Worm (Caenorhabditis elegans): ENCODE results near the gene irld-6.

DNA sequence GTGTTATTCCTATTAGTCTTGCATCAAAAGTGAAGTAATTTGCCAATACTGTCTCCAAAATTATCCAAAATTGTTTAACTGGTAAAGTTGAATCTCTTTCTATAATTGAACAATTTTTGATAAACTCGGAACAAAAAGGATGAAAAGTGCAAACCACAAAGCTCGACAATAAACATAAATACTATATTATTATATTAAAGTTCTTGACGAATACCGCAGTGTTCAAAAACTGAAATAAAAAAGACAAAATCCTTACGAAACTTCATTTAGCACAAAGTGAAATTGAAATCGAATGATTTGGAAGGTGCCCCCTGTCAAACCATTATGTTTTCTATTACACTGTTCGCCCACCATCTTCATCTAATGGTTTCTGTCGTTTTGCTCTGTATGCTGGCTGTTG lies 15.2 kb downstream of the irld-6 start, which contains the start of gene ZC302.3:
- TF ChIP-seq mdl-1 (tag; optimal IDR thresholded peaks at IDR 0.05) (no peak), ztf-11 (tag; optimal IDR thresholded peaks at IDR 0.05) (no peak), eor-1 (tag; optimal IDR thresholded peaks at IDR 0.05) (no peak), pqm-1 (tag; optimal IDR thresholded peaks at IDR 0.05) (no peak), fkh-10 (GFP tag; optimal IDR thresholded peaks at IDR 0.05) (no peak)

All from whole organism, L3 larva.